Worm (Caenorhabditis elegans) whole organism, late embryonic: ENCODE data around the gene mltn-7.

Experiments used
- ama-1 ChIP-seq: fragments of 150-350 bp; optimal IDR thresholded peaks from 2 replicates; lab custom pipeline; 2014
- ceh-30 ChIP-seq: fragments of 150-350 bp; optimal IDR thresholded peaks from 2 replicates; lab custom pipeline; 2014; ENCODE audit warnings: missing biosample characterization, missing genetic modification characterization
- ceh-6 ChIP-seq: fragments of 200-800 bp; sonication (Bioruptor generic); optimal IDR thresholded peaks from 2 replicates; lab custom pipeline; 2018; ENCODE audit warnings: mild to moderate bottlenecking, missing genetic modification characterization, missing compliant biosample characterization

- TF ChIP-seq ceh-6 (GFP tag; lab: Kevin White, UChicago) (no peak), ama-1 (lab: Kevin White, UChicago) (no peak), ceh-30 (tag; lab: Kevin White, UChicago) (no peak)
These were observed 10.1 kb downstream of the mltn-7 start, which contains the start of gene mltn-8 for ce11 chrV:380186-380585.
